Fruit fly (Drosophila melanogaster): ENCODE measurements around the gene Pgant6.

The Pgant6 gene

dm6 chr3L:2805956-2806527 is 24.0 kb downstream of the Pgant6 start (continued):
- TF ChIP-seq pan (optimal IDR thresholded peaks at IDR 0.05) (peak in 1 of 2 experiments; percentile 35), pan (GFP tag; optimal IDR thresholded peaks at IDR 0.05 in 1 of 2, IDR thresholded peaks at IDR 0.05 in 1 of 2) (peak in 1 of 2 experiments; percentile 87), gt (GFP tag; IDR thresholded peaks at IDR 0.05) (peak; percentile 73), CG14050 (GFP tag; IDR thresholded peaks at IDR 0.05) (peak; percentile 51; the same call in 1 of the 3 replicates), CG32767 (GFP tag; IDR thresholded peaks at IDR 0.05) (0 out of 2 replicates have a peak, but pooled peaks have one; percentile 21), tin (GFP tag; optimal IDR thresholded peaks at IDR 0.05) (peak; percentile 74), CG12769 (tag; optimal IDR thresholded peaks at IDR 0.05) (peak; percentile 51), CG2120 (GFP tag; optimal IDR thresholded peaks at IDR 0.05) (peak; percentile 38), CG30403 (GFP tag; optimal IDR thresholded peaks at IDR 0.05) (peak; percentile 67), mirr (GFP tag; optimal IDR thresholded peaks at IDR 0.05) (no peak), CG9932 (GFP tag; IDR thresholded peaks at IDR 0.05) (peak; percentile 59), CG17802 (tag; optimal IDR thresholded peaks at IDR 0.05) (peak; percentile 40), CG12299 (tag; optimal IDR thresholded peaks at IDR 0.05) (no peak), CG17385 (GFP tag; optimal IDR thresholded peaks at IDR 0.05) (peak; percentile 23), Doc2 (GFP tag; IDR thresholded peaks at IDR 0.05) (0 out of 2 replicates have a peak, but pooled peaks have one; percentile 19), Dp (GFP tag; optimal IDR thresholded peaks at IDR 0.05) (no peak), YL-1 (GFP tag; optimal IDR thresholded peaks at IDR 0.05) (no peak), gem (tag; optimal IDR thresholded peaks at IDR 0.05) (peak; percentile 72), CG12104 (GFP tag; optimal IDR thresholded peaks at IDR 0.05) (peak; percentile 24), CG14965 (GFP tag; optimal IDR thresholded peaks at IDR 0.05; ENCODE audit: borderline replicate concordance) (peak; percentile 4), bsh (GFP tag; optimal IDR thresholded peaks at IDR 0.05) (peak in 1 of 2 experiments; percentile 50), CG11247 (GFP tag; IDR thresholded peaks at IDR 0.05) (peak; percentile 88), Ada2b (GFP tag; IDR thresholded peaks at IDR 0.05) (peak; percentile 87), Dek (tag; optimal IDR thresholded peaks at IDR 0.05) (peak; percentile 22), ken (GFP tag; IDR thresholded peaks at IDR 0.05) (peak; percentile 70), dimm (GFP tag; IDR thresholded peaks at IDR 0.05) (no peak), Nf-YA (GFP tag; IDR thresholded peaks at IDR 0.05) (peak; percentile 59; the same call in 1 of the 2 replicates), CG2889 (GFP tag; IDR thresholded peaks at IDR 0.05) (peak; percentile 51; the same call in 1 of the 3 replicates), fru (optimal IDR thresholded peaks at IDR 0.05) (no peak), CG13624 (GFP tag; optimal IDR thresholded peaks at IDR 0.05) (no peak), CG10366 (GFP tag; IDR thresholded peaks at IDR 0.05) (peak; percentile 67), bowl (GFP tag; IDR thresholded peaks at IDR 0.05) (0 out of 2 replicates have a peak, but pooled peaks have one; percentile 39), toy (GFP tag; IDR thresholded peaks at IDR 0.05) (peak; percentile 77), CG12659 (GFP tag; optimal IDR thresholded peaks at IDR 0.05) (peak; percentile 10), jumu (GFP tag; optimal IDR thresholded peaks at IDR 0.05) (peak; percentile 60), Lpt (GFP tag; optimal IDR thresholded peaks at IDR 0.05) (no peak), CG2712 (tag; optimal IDR thresholded peaks at IDR 0.05) (peak; percentile 88), CG7928 (GFP tag; optimal IDR thresholded peaks at IDR 0.05) (no peak), Bdp1 (GFP tag; optimal IDR thresholded peaks at IDR 0.05) (peak; percentile 16), CG14710 (tag; optimal IDR thresholded peaks at IDR 0.05) (peak; percentile 61), CG15479 (GFP tag; optimal IDR thresholded peaks at IDR 0.05) (no peak), Oaz (GFP tag; IDR thresholded peaks at IDR 0.05) (no peak), Abd-B (GFP tag; optimal IDR thresholded peaks at IDR 0.05) (no peak), luna (GFP tag; optimal IDR thresholded peaks at IDR 0.05) (no peak), run (tag; optimal IDR thresholded peaks at IDR 0.05) (no peak), CG1602 (GFP tag; optimal IDR thresholded peaks at IDR 0.05) (no peak), sna (GFP tag; IDR thresholded peaks at IDR 0.05; ENCODE audit: partially characterized antibody) (no peak), pnt (GFP tag; optimal IDR thresholded peaks at IDR 0.05) (peak; percentile 51), TFAM (GFP tag; optimal IDR thresholded peaks at IDR 0.05) (no peak), Hsf (GFP tag; optimal IDR thresholded peaks at IDR 0.05) (peak; percentile 20), HLH4C (GFP tag; IDR thresholded peaks at IDR 0.05; ENCODE audit: partially characterized antibody) (no peak)

Measured in whole organism, embryonic.